Fruit fly (Drosophila melanogaster): Measurements from ENCODE around the gene ValRS-m.

The ValRS-m gene

dm6 chr3L:8978678-8979413, 14.3 kb upstream of the ValRS-m start (continued):
- TF ChIP-seq CG12391 (tag; optimal IDR thresholded peaks at IDR 0.05) (peak; percentile 9), CG14860 (GFP tag; IDR thresholded peaks at IDR 0.05; ENCODE audit: partially characterized antibody) (0 out of 3 replicates have a peak, but pooled peaks have one; percentile 36), cwo (GFP tag; optimal IDR thresholded peaks at IDR 0.05) (no peak), grn (GFP tag; optimal IDR thresholded peaks at IDR 0.05) (peak; percentile 71), ATbp (GFP tag; optimal IDR thresholded peaks at IDR 0.05) (peak; percentile 40), peb (GFP tag; IDR thresholded peaks at IDR 0.05) (no peak), Ets65A (GFP tag) (peak; percentile 9), HLH4C (GFP tag; IDR thresholded peaks at IDR 0.05; ENCODE audit: partially characterized antibody) (no peak), oc (tag; optimal IDR thresholded peaks at IDR 0.05) (peak; percentile 49), Ssrp (tag; optimal IDR thresholded peaks at IDR 0.05) (peak; percentile 1), CG43689 (GFP tag; IDR thresholded peaks at IDR 0.05) (no peak), ase (GFP tag; IDR thresholded peaks at IDR 0.05) (peak; percentile 30; the same call in 1 of the 3 replicates), ftz-f1 (GFP tag; optimal IDR thresholded peaks at IDR 0.05) (peak; percentile 94), dpn (GFP tag; optimal IDR thresholded peaks at IDR 0.05) (peak in 1 of 2 experiments; percentile 34), kay (GFP tag; optimal IDR thresholded peaks at IDR 0.05) (no peak), sisA (GFP tag; IDR thresholded peaks at IDR 0.05) (peak; percentile 33; the same call in 1 of the 2 replicates), Xrp1 (GFP tag; IDR thresholded peaks at IDR 0.05) (0 out of 2 replicates have a peak, but pooled peaks have one; percentile 21), CG16815 (GFP tag; optimal IDR thresholded peaks at IDR 0.05) (no peak), wdn (GFP tag; IDR thresholded peaks at IDR 0.05) (no peak), CG33213 (GFP tag; optimal IDR thresholded peaks at IDR 0.05) (no peak), fd96Cb (tag; optimal IDR thresholded peaks at IDR 0.05) (no peak), Atf6 (GFP tag; IDR thresholded peaks at IDR 0.05) (0 out of 2 replicates have a peak, but pooled peaks have one; percentile 18), Dp (GFP tag; optimal IDR thresholded peaks at IDR 0.05) (no peak), sc (optimal IDR thresholded peaks at IDR 0.05) (no peak), sc (GFP tag; optimal IDR thresholded peaks at IDR 0.05) (no peak), Max (GFP tag; optimal IDR thresholded peaks at IDR 0.05) (peak; percentile 13), CG4404 (GFP tag; IDR thresholded peaks at IDR 0.05) (0 out of 2 replicates have a peak, but pooled peaks have one; percentile 16), pan (optimal IDR thresholded peaks at IDR 0.05) (no peak), pan (GFP tag; optimal IDR thresholded peaks at IDR 0.05 in 1 of 2, IDR thresholded peaks at IDR 0.05 in 1 of 2) (peak in 1 of 2 experiments; percentile 26), CG34224 (GFP tag; IDR thresholded peaks at IDR 0.05; ENCODE audit: partially characterized antibody) (peak; percentile 73), sna (GFP tag; IDR thresholded peaks at IDR 0.05; ENCODE audit: partially characterized antibody) (0 out of 2 replicates have a peak, but pooled peaks have one; percentile 51), pita (GFP tag; optimal IDR thresholded peaks at IDR 0.05) (no peak), tgo (GFP tag; IDR thresholded peaks at IDR 0.05) (no peak; the same call in 2 of the 3 replicates), Med (GFP tag) (peak; percentile 26), schlank (tag; optimal IDR thresholded peaks at IDR 0.05) (no peak), Fer1 (GFP tag; optimal IDR thresholded peaks at IDR 0.05) (peak; percentile 39), CG10543 (GFP tag; optimal IDR thresholded peaks at IDR 0.05) (peak; percentile 22), eyg (GFP tag; optimal IDR thresholded peaks at IDR 0.05) (no peak), BEAF-32 (GFP tag; optimal IDR thresholded peaks at IDR 0.05) (no peak), crol (GFP tag; IDR thresholded peaks at IDR 0.05) (peak; percentile 89), btn (GFP tag; optimal IDR thresholded peaks at IDR 0.05) (no peak), Lhr (GFP tag; optimal IDR thresholded peaks at IDR 0.05) (no peak), lilli (GFP tag; optimal IDR thresholded peaks at IDR 0.05) (peak; percentile 28), ap (GFP tag; IDR thresholded peaks at IDR 0.05) (no peak), prd (optimal IDR thresholded peaks at IDR 0.05) (no peak), prd (GFP tag; IDR thresholded peaks at IDR 0.05) (peak; percentile 59; the same call in 2 of the 3 replicates), Antp (GFP tag; optimal IDR thresholded peaks at IDR 0.05) (no peak), Ptx1 (GFP tag; IDR thresholded peaks at IDR 0.05) (peak; percentile 63), CG14965 (GFP tag; optimal IDR thresholded peaks at IDR 0.05; ENCODE audit: borderline replicate concordance) (no peak), sens (GFP tag) (peak; percentile 85)

Data from whole organism, embryonic.